Worm (Caenorhabditis elegans) whole organism, L4 larva: Measurements from ENCODE around the gene F22H10.1.
A peak's percentile ranks its signal among the peaks of the same experiment; 100 is the strongest.

ENCODE experiments used
- D1046.2 ChIP-seq: fragments of 200-800 bp; sonication (Bioruptor generic); IDR thresholded peaks from 2 replicates; pipeline ENCODE4 v1.3.6; 2022; ENCODE audit warnings: missing genetic modification characterization, missing compliant biosample characterization
- F37D6.2 ChIP-seq: sonication (generic microtip); optimal IDR thresholded peaks from 2 replicates; lab custom pipeline; 2016; ENCODE audit warnings: mild to moderate bottlenecking, missing genetic modification characterization, missing compliant biosample characterization
- R02D3.7 ChIP-seq: fragments of 150-350 bp; sonication (generic microtip); optimal IDR thresholded peaks from 3 replicates; lab custom pipeline; 2014; ENCODE audit warnings: missing biosample characterization, missing genetic modification characterization
- T20F7.1 ChIP-seq: fragments of 200-800 bp; sonication (Bioruptor generic); optimal IDR thresholded peaks from 2 replicates; lab custom pipeline; 2018; ENCODE audit warnings: mild to moderate bottlenecking, missing genetic modification characterization, missing compliant biosample characterization
- Y105C5A.15 ChIP-seq: fragments of 200-800 bp; sonication (Bioruptor generic); IDR thresholded peaks from 2 replicates; pipeline ENCODE4 v1.3.6; 2022; ENCODE audit warnings: missing genetic modification characterization, missing compliant biosample characterization
- Y48G9A.11 ChIP-seq: fragments of 200-800 bp; sonication (Bioruptor generic); IDR thresholded peaks from 2 replicates; pipeline ENCODE4 v1.3.6; 2022; ENCODE audit warnings: missing genetic modification reagents, missing genetic modification characterization, missing compliant biosample characterization
- aha-1 ChIP-seq: fragments of 150-350 bp; peaks from one replicate; lab custom pipeline; 2014; ENCODE audit warnings: missing biosample characterization, missing genetic modification characterization
- attf-4 ChIP-seq: sonication (generic microtip); optimal IDR thresholded peaks from 3 replicates; lab custom pipeline; 2017; ENCODE audit warnings: missing biosample characterization, missing genetic modification characterization
- ceh-62 ChIP-seq: sonication (generic microtip); optimal IDR thresholded peaks from 2 replicates; lab custom pipeline; 2017; ENCODE audit warnings: missing biosample characterization, missing genetic modification characterization
- ceh-82 ChIP-seq: sonication (generic microtip); optimal IDR thresholded peaks from 2 replicates; lab custom pipeline; 2017; ENCODE audit warnings: missing biosample characterization, missing genetic modification characterization
- ctbp-1 ChIP-seq: fragments of 200-800 bp; sonication (Bioruptor generic); IDR thresholded peaks from 2 replicates; pipeline ENCODE4 v1.3.6; 2022; ENCODE audit warnings: missing genetic modification reagents, missing genetic modification characterization, missing compliant biosample characterization
- daf-16 ChIP-seq, 3 experiments: sonication (generic microtip); optimal IDR thresholded peaks; 2 replicates each; lab custom pipeline; 2016 to 2017; ENCODE audit warnings: missing genetic modification characterization in 3 of 3, missing genetic modification reagents in 3 of 3, mild to moderate bottlenecking in 2 of 3, missing compliant biosample characterization in 2 of 3, missing biosample characterization in 1 of 3, moderate library complexity in 1 of 3
- daf-8 ChIP-seq: fragments of 200-800 bp; sonication (Bioruptor generic); IDR thresholded peaks from 2 replicates; pipeline ENCODE4 v1.3.6; 2022; ENCODE audit warnings: missing genetic modification characterization, missing compliant biosample characterization
- dmd-6 ChIP-seq: fragments of 200-800 bp; sonication (Bioruptor generic); IDR thresholded peaks from 2 replicates; pipeline ENCODE4 v1.3.6; 2022; ENCODE audit warnings: missing genetic modification reagents, missing genetic modification characterization, missing compliant biosample characterization
- dmd-8 ChIP-seq: fragments of 200-800 bp; sonication (Bioruptor generic); IDR thresholded peaks from 2 replicates; pipeline ENCODE4 v1.3.6; 2022; ENCODE audit warnings: missing genetic modification characterization, missing compliant biosample characterization
- dmd-9 ChIP-seq: fragments of 200-800 bp; sonication (Bioruptor generic); IDR thresholded peaks from 2 replicates; pipeline ENCODE4 v1.3.6; 2022; ENCODE audit warnings: missing genetic modification reagents, missing genetic modification characterization, missing compliant biosample characterization
- egl-27 ChIP-seq: sonication (generic microtip); optimal IDR thresholded peaks from 3 replicates; lab custom pipeline; 2017; ENCODE audit warnings: missing biosample characterization, missing genetic modification reagents, missing genetic modification characterization
- egl-43 ChIP-seq: fragments of 200-800 bp; sonication (Bioruptor generic); IDR thresholded peaks from 2 replicates; pipeline ENCODE4 v1.3.6; 2022; ENCODE audit warnings: missing genetic modification reagents, missing genetic modification characterization, missing compliant biosample characterization
- fkh-10 ChIP-seq: fragments of 150-350 bp; optimal IDR thresholded peaks from 2 replicates; lab custom pipeline; 2014; ENCODE audit warnings: missing biosample characterization, missing genetic modification reagents, missing genetic modification characterization
- hif-1 ChIP-seq, 2 experiments: sonication (generic microtip); optimal IDR thresholded peaks; 2 replicates each; lab custom pipeline; 2016 to 2017; ENCODE audit warnings: missing compliant biosample characterization in 2 of 2, missing genetic modification characterization in 2 of 2, missing genetic modification reagents in 2 of 2, missing genotype in 2 of 2, mild to moderate bottlenecking in 1 of 2
- hlh-11 ChIP-seq: fragments of 200-800 bp; sonication (Bioruptor generic); optimal IDR thresholded peaks from 2 replicates; lab custom pipeline; 2018; ENCODE audit warnings: mild to moderate bottlenecking, missing genetic modification characterization, missing compliant biosample characterization
- hmg-1.1 ChIP-seq: fragments of 200-800 bp; sonication (Bioruptor generic); IDR thresholded peaks from 2 replicates; pipeline ENCODE4 v1.3.6; 2022; ENCODE audit warnings: missing genetic modification reagents, missing genetic modification characterization, missing compliant biosample characterization
- jun-1 ChIP-seq: fragments of 150-350 bp; optimal IDR thresholded peaks from 2 replicates; lab custom pipeline; 2014; ENCODE audit warnings: missing biosample characterization, missing genetic modification reagents, missing genetic modification characterization
- lin-1 ChIP-seq: fragments of 200-800 bp; sonication (Bioruptor generic); IDR thresholded peaks from 2 replicates; pipeline ENCODE4 v1.3.6; 2022; ENCODE audit warnings: missing genetic modification reagents, missing genetic modification characterization, missing compliant biosample characterization
- lin-13 ChIP-seq: fragments of 150-350 bp; optimal IDR thresholded peaks from 2 replicates; lab custom pipeline; 2014; ENCODE audit warnings: missing biosample characterization, missing genetic modification reagents, missing genetic modification characterization
- lin-29 ChIP-seq: fragments of 200-800 bp; sonication (Bioruptor generic); IDR thresholded peaks from 2 replicates; pipeline ENCODE4 v1.3.6; 2022; ENCODE audit warnings: missing genetic modification reagents, missing genetic modification characterization, missing compliant biosample characterization
- mdl-1 ChIP-seq, 2 experiments: fragments of 150-350 bp in 1 of 2; sonication (generic microtip) in 1 of 2; optimal IDR thresholded peaks; 2 replicates each; lab custom pipeline; 2014 to 2017; ENCODE audit warnings: missing biosample characterization in 2 of 2, missing genetic modification characterization in 2 of 2
- mxl-2 ChIP-seq: fragments of 200-800 bp; sonication (Bioruptor generic); conservative IDR thresholded peaks from 2 replicates; pipeline ENCODE4 v1.3.6; 2022; ENCODE audit warnings: missing genetic modification reagents, missing genetic modification characterization, missing compliant biosample characterization
- mxl-3 ChIP-seq: fragments of 200-800 bp; sonication (Bioruptor generic); optimal IDR thresholded peaks from 2 replicates; lab custom pipeline; 2018; ENCODE audit warnings: mild to moderate bottlenecking, missing genetic modification characterization, missing compliant biosample characterization
- nhr-10 ChIP-seq: fragments of 150-350 bp; optimal IDR thresholded peaks from 2 replicates; lab custom pipeline; 2014; ENCODE audit warnings: missing biosample characterization, missing genetic modification characterization
- nhr-11 ChIP-seq: fragments of 150-350 bp; optimal IDR thresholded peaks from 2 replicates; lab custom pipeline; 2014; ENCODE audit warnings: missing biosample characterization, missing genetic modification characterization
- nhr-25 ChIP-seq: sonication (generic microtip); optimal IDR thresholded peaks from 2 replicates; lab custom pipeline; 2017; ENCODE audit warnings: missing genetic modification characterization, mild to moderate bottlenecking, missing compliant biosample characterization, antibody characterized with exemption, moderate library complexity, borderline replicate concordance; ENCODE audit not compliant: insufficient read depth
- nhr-28 ChIP-seq: fragments of 150-350 bp; optimal IDR thresholded peaks from 2 replicates; lab custom pipeline; 2014; ENCODE audit warnings: missing biosample characterization, missing genetic modification characterization
- nhr-76 ChIP-seq: fragments of 150-350 bp; optimal IDR thresholded peaks from 2 replicates; lab custom pipeline; 2014; ENCODE audit warnings: missing biosample characterization, missing genetic modification characterization
- rbr-2 ChIP-seq: sonication (generic microtip); optimal IDR thresholded peaks from 2 replicates; lab custom pipeline; 2016; ENCODE audit warnings: missing genotype, missing genetic modification characterization, missing compliant biosample characterization
- set-16 ChIP-seq: fragments of 200-800 bp; sonication (Bioruptor generic); IDR thresholded peaks from 2 replicates; pipeline ENCODE4 v1.3.6; 2022; ENCODE audit warnings: missing genetic modification reagents, missing genetic modification characterization, missing compliant biosample characterization
- snpc-1.2 ChIP-seq: fragments of 200-800 bp; sonication (Bioruptor generic); IDR thresholded peaks from 2 replicates; pipeline ENCODE4 v1.3.6; 2022; ENCODE audit warnings: missing genetic modification reagents, missing genetic modification characterization, missing compliant biosample characterization
- tra-1 ChIP-seq: fragments of 200-800 bp; sonication (Bioruptor generic); IDR thresholded peaks from 2 replicates; pipeline ENCODE4 v1.3.6; 2022; ENCODE audit warnings: missing genetic modification reagents, missing genetic modification characterization, missing compliant biosample characterization
- unc-62 ChIP-seq, 3 experiments: fragments of 150-350 bp in 1 of 3; sonication (generic microtip); optimal IDR thresholded peaks in 2 of 3; peaks in 1 of 3; 1 replicate in 1 of 3; 2 replicates in 2 of 3; lab custom pipeline; 2014 to 2017; ENCODE audit warnings: missing biosample characterization in 3 of 3, missing genetic modification characterization in 3 of 3, missing genetic modification reagents in 3 of 3, missing genotype in 1 of 3
- zfp-3 ChIP-seq: fragments of 200-800 bp; sonication (Bioruptor generic); conservative IDR thresholded peaks from 2 replicates; pipeline ENCODE4 v1.3.6; 2022; ENCODE audit warnings: missing genetic modification reagents, missing genetic modification characterization, missing compliant biosample characterization
- zip-11 ChIP-seq: fragments of 200-800 bp; sonication (Bioruptor generic); IDR thresholded peaks from 2 replicates; pipeline ENCODE4 v1.3.6; 2022; ENCODE audit warnings: missing genetic modification characterization, missing compliant biosample characterization

F22H10.1 gene

DNA sequence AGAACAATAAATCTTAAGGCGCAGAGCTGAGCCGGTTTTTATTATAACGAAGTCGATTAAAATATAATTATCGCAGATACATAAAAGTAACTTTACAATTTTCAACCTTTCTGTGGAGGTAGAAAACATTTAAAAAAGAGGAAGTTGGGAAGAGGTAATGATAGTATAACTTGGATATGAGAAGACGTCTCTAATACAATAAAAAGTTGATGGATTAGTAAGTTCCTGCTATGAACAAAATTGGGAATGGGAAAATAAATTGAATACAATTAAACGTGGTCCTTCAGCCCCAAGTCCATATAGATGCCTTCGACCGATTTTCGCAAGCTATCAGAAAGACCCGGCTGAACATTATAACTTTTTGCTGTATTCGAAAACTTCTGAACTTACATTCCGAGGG lies 3.4 kb downstream of the F22H10.1 start:
- TF ChIP-seq aha-1 (tag; lab: Kevin White, UChicago) = peak; percentile 94
- no peak for TF ChIP-seq tra-1

DNA sequence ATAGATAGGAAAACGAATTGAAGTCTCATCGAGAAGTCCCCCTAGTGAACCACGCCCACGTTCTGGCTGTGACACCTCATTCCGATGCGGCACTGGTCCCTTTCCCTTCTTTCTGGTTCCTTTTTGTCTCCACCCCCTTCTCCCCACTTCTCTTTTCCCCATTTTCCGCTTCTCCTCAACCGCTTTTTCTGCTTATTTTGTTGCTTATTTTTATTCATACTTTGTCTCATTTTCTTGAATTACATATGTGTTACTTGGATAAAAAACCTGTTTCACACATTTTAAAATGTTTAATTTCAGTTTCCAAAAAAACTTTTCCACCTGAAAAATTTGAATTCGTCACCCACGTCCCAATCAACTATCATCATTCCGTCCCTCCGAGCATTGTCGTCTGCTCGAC lies 9.1 kb downstream of the F22H10.1 start, which contains the start of gene lgc-53:
lgc-53 (plus strand) TSS at position 301 of the 400 bp plus-strand sequence.
- no peak for TF ChIP-seq F37D6.2 (tag; lab: Kevin White, UChicago)
- TF ChIP-seq daf-16 (GFP tag; optimal IDR thresholded peaks at IDR 0.05; lab: Kevin White, UChicago) = no peak
- no peak for TF ChIP-seq daf-16 (tag; optimal IDR thresholded peaks at IDR 0.05; lab: Kevin White, UChicago)
- no peak for TF ChIP-seq jun-1
- no peak for TF ChIP-seq dmd-8 (GFP tag; lab: Robert Waterston, UW)
- TF ChIP-seq nhr-11 = no peak
- TF ChIP-seq nhr-28 (tag; lab: Kevin White, UChicago) = no peak
- TF ChIP-seq daf-8 (GFP tag; lab: Robert Waterston, UW) = no peak
- no peak for TF ChIP-seq set-16 (GFP tag; lab: Robert Waterston, UW)
- no peak for TF ChIP-seq dmd-6 (GFP tag; lab: Robert Waterston, UW)
- TF ChIP-seq lin-1 (GFP tag; lab: Robert Waterston, UW) = no peak
- no peak for TF ChIP-seq egl-43 (GFP tag; lab: Robert Waterston, UW)
- no peak for TF ChIP-seq tra-1

DNA sequence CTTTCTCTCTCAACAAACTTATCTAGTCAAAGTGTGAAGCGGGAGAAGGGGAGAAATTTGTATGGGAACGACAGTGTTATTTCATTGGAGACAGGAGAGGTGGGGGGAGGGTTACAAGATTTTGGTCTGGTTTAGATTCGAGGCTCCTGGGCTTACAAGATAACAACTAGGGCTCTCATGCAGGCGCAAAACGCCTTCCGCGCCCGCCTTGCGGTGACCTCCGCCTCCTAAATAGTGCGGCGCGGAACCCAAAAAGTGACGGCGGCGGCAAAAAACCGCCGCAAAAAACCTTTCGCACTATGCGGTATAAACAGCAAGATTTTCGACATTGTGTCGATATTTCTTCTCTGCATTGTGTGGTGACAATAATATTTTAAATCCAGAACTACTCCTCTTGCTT lies 13.7 kb downstream of the F22H10.1 start:
- 0 out of 2 replicates have a peak, but pooled peaks have one; percentile 23 for TF ChIP-seq egl-43 (GFP tag; lab: Robert Waterston, UW)
- TF ChIP-seq rbr-2 (tag; lab: Kevin White, UChicago) = no peak
- 0 out of 2 replicates have a peak, but pooled peaks have one; percentile 41 for TF ChIP-seq Y48G9A.11 (GFP tag; lab: Robert Waterston, UW)
- TF ChIP-seq set-16 (GFP tag; lab: Robert Waterston, UW) = peak; percentile 59

DNA sequence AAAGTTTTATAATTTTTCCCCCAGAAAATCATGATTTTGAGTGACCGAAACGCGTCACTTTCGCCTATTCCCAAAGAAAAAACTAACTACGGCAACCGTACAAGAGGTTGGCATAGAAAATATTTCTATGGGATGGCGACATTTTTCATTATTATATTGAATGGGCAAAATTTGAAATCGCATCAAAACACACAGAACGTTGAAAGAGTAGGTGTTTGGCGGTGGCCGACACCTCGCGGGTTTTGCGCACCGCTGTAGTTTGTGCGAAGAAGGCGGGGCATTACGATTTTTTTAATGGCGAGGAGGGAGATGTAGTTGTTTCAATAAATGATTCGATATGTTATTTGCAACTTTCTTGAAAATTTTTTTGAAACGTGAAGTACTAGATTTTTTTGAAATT lies 19.7 kb downstream of the F22H10.1 start:
- TF ChIP-seq lin-13 (GFP tag; lab: Kevin White, UChicago) = peak; percentile 36
- peak; percentile 47 for TF ChIP-seq aha-1 (tag; lab: Kevin White, UChicago)
- TF ChIP-seq snpc-1.2 (GFP tag; lab: Robert Waterston, UW) = peak; percentile 69
- no peak for TF ChIP-seq attf-4 (tag; lab: Kevin White, UChicago)

ce11 chrX:16724954-16725353 lies 22.7 kb downstream of the F22H10.1 start:
- TF ChIP-seq nhr-28 (tag; lab: Kevin White, UChicago) = peak; percentile 71
- peak; percentile 72 for TF ChIP-seq lin-1 (GFP tag; lab: Robert Waterston, UW)
- no peak for TF ChIP-seq dmd-8 (GFP tag; lab: Robert Waterston, UW)
- TF ChIP-seq nhr-25 = no peak
- no peak for TF ChIP-seq nhr-10
- peak; percentile 58 for TF ChIP-seq T20F7.1 (GFP tag; lab: Kevin White, UChicago)
- TF ChIP-seq dmd-9 (GFP tag; lab: Robert Waterston, UW) = no peak
- no peak for TF ChIP-seq egl-27 (tag; lab: Kevin White, UChicago)
- no peak for TF ChIP-seq mxl-2
- no peak for TF ChIP-seq D1046.2 (GFP tag; lab: Robert Waterston, UW)
- TF ChIP-seq daf-8 (GFP tag; lab: Robert Waterston, UW) = no peak
- TF ChIP-seq hmg-1.1 (GFP tag; lab: Robert Waterston, UW) = no peak
- no peak for TF ChIP-seq fkh-10
- no peak for TF ChIP-seq Y105C5A.15 (GFP tag; lab: Robert Waterston, UW)
- peak; percentile 43 for TF ChIP-seq mdl-1 (tag; optimal IDR thresholded peaks at IDR 0.05; lab: Kevin White, UChicago)
- peak; percentile 85 for TF ChIP-seq hlh-11 (tag; lab: Kevin White, UChicago)
- peak; percentile 18 for TF ChIP-seq aha-1 (tag; lab: Kevin White, UChicago)
- TF ChIP-seq ctbp-1 (GFP tag; lab: Robert Waterston, UW) = no peak
- TF ChIP-seq zfp-3 (GFP tag; lab: Robert Waterston, UW) = no peak
- no peak for TF ChIP-seq zip-11 (GFP tag; lab: Robert Waterston, UW)
- TF ChIP-seq ceh-82 (tag; lab: Kevin White, UChicago) = no peak
- peak; percentile 53 for TF ChIP-seq tra-1
- no peak for TF ChIP-seq ceh-62 (tag; lab: Kevin White, UChicago)
- TF ChIP-seq lin-29 (GFP tag; lab: Robert Waterston, UW) = no peak
- TF ChIP-seq nhr-76 = peak; percentile 49
- TF ChIP-seq mxl-3 (GFP tag; lab: Kevin White, UChicago) = peak; percentile 70
- TF ChIP-seq daf-16 (GFP tag; optimal IDR thresholded peaks at IDR 0.05; lab: Kevin White, UChicago) = no peak
- TF ChIP-seq daf-16 (tag; optimal IDR thresholded peaks at IDR 0.05; lab: Kevin White, UChicago) = peak; percentile 71
- TF ChIP-seq unc-62 (GFP tag; optimal IDR thresholded peaks at IDR 0.05 in 1 of 2; lab: Kevin White, UChicago) = peak in 1 of 2 experiments; percentile 98
- TF ChIP-seq unc-62 (tag; optimal IDR thresholded peaks at IDR 0.05; lab: Kevin White, UChicago) = no peak
- no peak for TF ChIP-seq R02D3.7 (tag; lab: Kevin White, UChicago)
- peak in 1 of 2 experiments; percentile 23 for TF ChIP-seq hif-1 (tag; optimal IDR thresholded peaks at IDR 0.05; lab: Kevin White, UChicago)
